Worm (Caenorhabditis elegans) whole organism, L1 larva: ENCODE data around the gene syd-9.
A peak's percentile ranks its signal among the peaks of the same experiment; 100 is the strongest.

Source experiments
- F16B12.6 ChIP-seq: fragments of 150-350 bp; optimal IDR thresholded peaks from 2 replicates; lab custom pipeline; 2014; ENCODE audit warnings: missing biosample characterization, missing genetic modification characterization
- aha-1 ChIP-seq: fragments of 150-350 bp; optimal IDR thresholded peaks from 2 replicates; lab custom pipeline; 2014; ENCODE audit warnings: missing biosample characterization, missing genetic modification characterization
- aly-2 ChIP-seq: fragments of 150-350 bp; optimal IDR thresholded peaks from 2 replicates; lab custom pipeline; 2014; ENCODE audit warnings: missing biosample characterization, missing genetic modification characterization
- ama-1 ChIP-seq: fragments of 150-350 bp; optimal IDR thresholded peaks from 2 replicates; lab custom pipeline; 2014
- blmp-1 ChIP-seq: fragments of 150-350 bp; optimal IDR thresholded peaks from 2 replicates; lab custom pipeline; 2014; ENCODE audit warnings: missing biosample characterization, missing genetic modification characterization
- ceh-8 ChIP-seq: fragments of 200-800 bp; sonication (Bioruptor generic); optimal IDR thresholded peaks from 2 replicates; lab custom pipeline; 2018; ENCODE audit warnings: mild to moderate bottlenecking, missing genetic modification characterization, moderate library complexity, missing compliant biosample characterization
- efl-1 ChIP-seq, 4 experiments: fragments of 150-350 bp; optimal IDR thresholded peaks in 3 of 4; peaks in 1 of 4; 1 replicate in 1 of 4; 2 replicates in 3 of 4; lab custom pipeline; 2014; ENCODE audit warnings: missing biosample characterization in 2 of 4, missing genetic modification characterization in 2 of 4, missing genetic modification reagents in 2 of 4
- egl-27 ChIP-seq, 2 experiments: fragments of 150-350 bp in 1 of 2; sonication (generic microtip); optimal IDR thresholded peaks; 3 replicates each; lab custom pipeline; 2017 to 2018; ENCODE audit warnings: missing biosample characterization in 2 of 2, missing genetic modification characterization in 2 of 2, missing genetic modification reagents in 2 of 2
- elt-2 ChIP-seq: sonication (generic microtip); optimal IDR thresholded peaks from 2 replicates; lab custom pipeline; 2016; ENCODE audit warnings: missing genetic modification characterization, mild to moderate bottlenecking, inconsistent platforms, missing compliant biosample characterization, missing genetic modification reagents
- elt-3 ChIP-seq, 6 experiments: fragments of 150-350 bp in 1 of 6; sonication (generic microtip); optimal IDR thresholded peaks; 2 replicates each; lab custom pipeline; 2017 to 2018; ENCODE audit warnings: missing biosample characterization in 6 of 6, missing genetic modification characterization in 6 of 6, inconsistent platforms in 1 of 6
- fkh-10 ChIP-seq: sonication (generic microtip); optimal IDR thresholded peaks from 2 replicates; lab custom pipeline; 2017; ENCODE audit warnings: missing biosample characterization, missing genetic modification reagents, missing genetic modification characterization
- fkh-8 ChIP-seq: sonication (generic microtip); optimal IDR thresholded peaks from 2 replicates; lab custom pipeline; 2016; ENCODE audit warnings: mild to moderate bottlenecking, missing genetic modification characterization, missing compliant biosample characterization
- hlh-17 ChIP-seq: fragments of 200-800 bp; sonication (Bioruptor generic); optimal IDR thresholded peaks from 2 replicates; lab custom pipeline; 2018; ENCODE audit warnings: missing genetic modification characterization, mild to moderate bottlenecking, missing compliant biosample characterization, moderate library complexity, borderline replicate concordance
- jun-1 ChIP-seq: fragments of 150-350 bp; optimal IDR thresholded peaks from 2 replicates; lab custom pipeline; 2014; ENCODE audit warnings: missing biosample characterization, missing genetic modification reagents, missing genetic modification characterization
- lin-14 ChIP-seq: fragments of 200-800 bp; sonication (Bioruptor generic); optimal IDR thresholded peaks from 2 replicates; lab custom pipeline; 2018; ENCODE audit warnings: mild to moderate bottlenecking, missing genetic modification characterization, moderate library complexity, missing compliant biosample characterization
- lin-35 ChIP-seq, 2 experiments: fragments of 150-350 bp; optimal IDR thresholded peaks; 2 replicates each; lab custom pipeline; 2014; ENCODE audit warnings: missing biosample characterization in 2 of 2, missing genetic modification characterization in 2 of 2, missing genetic modification reagents in 2 of 2
- lir-3 ChIP-seq: sonication (generic microtip); optimal IDR thresholded peaks from 2 replicates; lab custom pipeline; 2016; ENCODE audit warnings: mild to moderate bottlenecking, missing genetic modification characterization, moderate library complexity, missing compliant biosample characterization; ENCODE audit not compliant: poor library complexity
- lsy-2 ChIP-seq, 2 experiments: fragments of 150-350 bp; optimal IDR thresholded peaks; 2 replicates each; lab custom pipeline; 2014; ENCODE audit warnings: missing biosample characterization in 2 of 2, missing genetic modification characterization in 2 of 2
- mef-2 ChIP-seq: fragments of 150-350 bp; optimal IDR thresholded peaks from 2 replicates; lab custom pipeline; 2014; ENCODE audit warnings: missing biosample characterization, missing genetic modification characterization
- mep-1 ChIP-seq: fragments of 150-350 bp; optimal IDR thresholded peaks from 2 replicates; lab custom pipeline; 2014; ENCODE audit warnings: missing biosample characterization, missing genetic modification characterization
- nhr-11 ChIP-seq: fragments of 150-350 bp; optimal IDR thresholded peaks from 2 replicates; lab custom pipeline; 2014; ENCODE audit warnings: missing biosample characterization, missing genetic modification characterization
- nhr-28 ChIP-seq: fragments of 150-350 bp; optimal IDR thresholded peaks from 2 replicates; lab custom pipeline; 2014; ENCODE audit warnings: missing biosample characterization, missing genetic modification characterization
- nhr-77 ChIP-seq: fragments of 150-350 bp; optimal IDR thresholded peaks from 2 replicates; lab custom pipeline; 2014; ENCODE audit warnings: missing biosample characterization, missing genetic modification characterization
- nhr-85 ChIP-seq: sonication (generic microtip); peaks from one replicate; lab custom pipeline; 2016; ENCODE audit warnings: missing genetic modification characterization, inconsistent platforms, missing compliant biosample characterization
- nhr-90 ChIP-seq: sonication (generic microtip); optimal IDR thresholded peaks from 2 replicates; lab custom pipeline; 2016; ENCODE audit warnings: mild to moderate bottlenecking, missing genetic modification characterization, missing compliant biosample characterization; ENCODE audit not compliant: poor library complexity
- pax-3 ChIP-seq: fragments of 200-800 bp; sonication (Bioruptor generic); optimal IDR thresholded peaks from 2 replicates; lab custom pipeline; 2018; ENCODE audit warnings: mild to moderate bottlenecking, missing genetic modification characterization, moderate library complexity, missing compliant biosample characterization
- rnt-1 ChIP-seq: sonication (generic microtip); optimal IDR thresholded peaks from 2 replicates; lab custom pipeline; 2016; ENCODE audit warnings: mild to moderate bottlenecking, missing genetic modification characterization, moderate library complexity, missing compliant biosample characterization
- skn-1 ChIP-seq: fragments of 150-350 bp; optimal IDR thresholded peaks from 2 replicates; lab custom pipeline; 2014; ENCODE audit warnings: missing biosample characterization, missing genetic modification characterization
- snu-23 ChIP-seq: sonication (generic microtip); optimal IDR thresholded peaks from 2 replicates; lab custom pipeline; 2016; ENCODE audit warnings: missing genetic modification characterization, missing compliant biosample characterization
- tlp-1 ChIP-seq: fragments of 150-350 bp; optimal IDR thresholded peaks from 2 replicates; lab custom pipeline; 2014; ENCODE audit warnings: missing biosample characterization, missing genetic modification characterization
- unc-62 ChIP-seq: fragments of 150-350 bp; optimal IDR thresholded peaks from 2 replicates; lab custom pipeline; 2014; ENCODE audit warnings: missing biosample characterization, missing genetic modification reagents, missing genetic modification characterization
- unc-98 ChIP-seq: fragments of 200-800 bp; sonication (Bioruptor generic); IDR thresholded peaks from 2 replicates; pipeline ENCODE4 v1.3.6; 2022; ENCODE audit warnings: missing genetic modification characterization, missing compliant biosample characterization
- zip-4 ChIP-seq: fragments of 200-800 bp; sonication (Bioruptor generic); optimal IDR thresholded peaks from 2 replicates; lab custom pipeline; 2018; ENCODE audit warnings: mild to moderate bottlenecking, missing genetic modification characterization, moderate library complexity, missing compliant biosample characterization

Gene syd-9

DNA sequence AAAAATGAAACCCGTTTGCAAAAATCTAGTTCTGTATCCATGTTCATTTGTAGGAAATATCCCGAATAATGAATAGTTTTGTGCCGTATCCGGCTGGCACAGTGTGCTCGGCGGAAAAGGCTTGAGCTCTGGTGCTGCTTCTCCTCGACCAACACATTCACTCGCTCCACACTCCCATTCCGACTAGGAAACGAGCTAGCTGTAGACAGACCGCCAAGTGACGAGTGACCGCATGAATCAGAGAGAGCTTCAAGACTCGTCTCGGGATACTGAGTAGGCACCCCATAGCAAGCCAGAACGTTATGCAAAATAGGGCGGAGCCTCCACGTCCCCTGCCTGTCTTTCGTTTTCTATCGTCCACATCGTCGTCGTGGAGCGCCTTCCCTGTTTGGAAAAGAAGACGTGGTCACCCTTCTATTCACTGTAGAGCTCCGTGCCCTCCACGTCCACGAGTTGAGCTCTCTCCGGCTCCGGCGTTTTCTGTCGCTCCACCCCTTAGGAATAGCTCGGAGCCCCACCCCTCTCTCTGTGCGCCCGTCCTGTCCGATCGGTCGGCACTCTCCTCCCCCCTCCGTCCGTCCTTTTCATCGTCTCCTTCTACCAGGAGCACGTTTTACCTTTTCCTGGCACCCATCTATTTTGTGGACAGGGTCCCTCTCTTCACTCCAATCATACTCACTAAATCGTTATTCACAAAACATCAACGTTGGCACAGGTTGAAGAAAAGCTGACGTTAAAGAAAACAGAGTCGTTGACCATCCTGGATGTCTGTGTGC, at the start of gene syd-9:
Gene syd-9, plus strand, starts transcription at position 394 of the 776 bp plus-strand sequence.
- no peak for TF ChIP-seq lir-3 (tag; lab: Kevin White, UChicago)
- peak in 1 of 2 experiments; percentile 1 for TF ChIP-seq lin-35 (GFP tag; optimal IDR thresholded peaks at IDR 0.05; lab: Kevin White, UChicago)
- peak; percentile 27 for TF ChIP-seq fkh-8 (tag; lab: Kevin White, UChicago)
- peak; percentile 19 for TF ChIP-seq ceh-8 (GFP tag; lab: Kevin White, UChicago)
- peak; percentile 58 for TF ChIP-seq lin-14
- no peak for TF ChIP-seq rnt-1
- TF ChIP-seq, all 84 proteins: peak for 4

DNA sequence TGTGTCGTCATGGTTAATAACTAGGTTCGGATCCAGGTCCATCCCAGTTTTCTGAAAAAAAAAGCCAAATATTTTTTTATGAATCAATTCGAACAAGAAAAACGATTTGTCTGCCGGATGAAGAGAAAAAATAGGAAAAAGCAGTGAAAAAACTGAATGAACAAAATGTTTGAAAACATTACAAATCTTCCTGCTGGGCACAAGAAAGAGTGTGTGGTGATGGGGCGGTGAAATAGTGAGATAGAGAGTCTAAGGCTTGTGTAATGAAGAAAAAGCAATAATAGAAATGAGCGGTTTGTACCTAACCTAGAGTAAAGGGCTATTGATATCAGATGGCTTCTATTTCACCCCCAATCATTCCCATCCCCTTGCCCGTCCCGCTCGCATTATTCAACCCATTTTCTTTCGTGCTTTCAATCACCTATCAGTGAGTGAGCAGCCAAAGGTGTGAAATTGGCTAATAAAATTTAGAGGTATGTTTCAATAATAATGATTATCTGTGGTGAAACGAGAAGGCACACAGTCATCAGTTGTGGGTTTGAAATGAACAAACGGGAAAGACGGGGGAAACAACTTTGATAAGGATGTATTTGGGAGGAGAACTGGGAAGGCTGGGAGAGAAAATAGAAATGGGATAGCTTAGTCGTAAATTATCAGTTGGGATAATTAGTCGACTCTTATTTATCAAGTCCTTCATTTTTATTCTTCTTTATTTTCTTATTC, 47.2 kb upstream of the syd-9 start, which contains the start of gene bar-1:
Gene bar-1, minus strand, starts transcription at position 51 of the 723 bp plus-strand sequence.
- TF ChIP-seq pax-3 (tag; lab: Kevin White, UChicago) (no peak), nhr-77 (no peak), ama-1 (lab: Kevin White, UChicago) (no peak), F16B12.6 (tag; lab: Kevin White, UChicago) (no peak), aly-2 (tag; lab: Kevin White, UChicago) (no peak), fkh-10 (no peak), elt-3 (tag; optimal IDR thresholded peaks at IDR 0.05; lab: Kevin White, UChicago) (peak in 1 of 6 experiments; percentile 8), lin-14 (no peak), elt-2 (tag; lab: Kevin White, UChicago) (peak; percentile 46), lir-3 (tag; lab: Kevin White, UChicago) (no peak), blmp-1 (tag; lab: Kevin White, UChicago) (peak; percentile 8), efl-1 (optimal IDR thresholded peaks at IDR 0.05; lab: Kevin White, UChicago) (no peak), efl-1 (GFP tag; optimal IDR thresholded peaks at IDR 0.05 in 1 of 2; lab: Kevin White, UChicago) (no peak), unc-98 (no peak), ceh-8 (GFP tag; lab: Kevin White, UChicago) (no peak), tlp-1 (tag; lab: Kevin White, UChicago) (no peak), nhr-28 (tag; lab: Kevin White, UChicago) (no peak)

DNA sequence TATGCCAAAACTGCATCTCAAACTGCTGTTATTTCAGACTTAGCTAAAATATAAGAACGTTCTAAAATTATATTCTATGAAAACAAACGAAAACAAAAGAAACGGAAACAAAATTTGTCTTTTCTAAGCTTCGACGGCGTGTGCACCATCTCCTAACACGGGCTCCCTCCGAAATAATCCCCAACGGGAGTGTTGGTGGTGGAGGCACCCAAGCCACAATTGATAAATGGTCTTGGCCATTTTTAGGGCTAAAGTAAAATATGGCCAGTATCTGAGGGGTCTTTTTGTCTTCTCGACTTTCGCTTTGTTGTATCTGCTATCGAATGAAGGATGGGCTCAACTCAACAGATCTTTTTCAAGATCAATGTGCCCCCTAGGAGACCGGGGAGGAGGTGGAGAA, 42.5 kb upstream of the syd-9 start:
- no peak for TF ChIP-seq F16B12.6 (tag; lab: Kevin White, UChicago)
- TF ChIP-seq mef-2 (tag; lab: Kevin White, UChicago): no peak
- no peak for TF ChIP-seq hlh-17 (GFP tag; lab: Kevin White, UChicago)
- TF ChIP-seq lin-14: peak; percentile 25

DNA sequence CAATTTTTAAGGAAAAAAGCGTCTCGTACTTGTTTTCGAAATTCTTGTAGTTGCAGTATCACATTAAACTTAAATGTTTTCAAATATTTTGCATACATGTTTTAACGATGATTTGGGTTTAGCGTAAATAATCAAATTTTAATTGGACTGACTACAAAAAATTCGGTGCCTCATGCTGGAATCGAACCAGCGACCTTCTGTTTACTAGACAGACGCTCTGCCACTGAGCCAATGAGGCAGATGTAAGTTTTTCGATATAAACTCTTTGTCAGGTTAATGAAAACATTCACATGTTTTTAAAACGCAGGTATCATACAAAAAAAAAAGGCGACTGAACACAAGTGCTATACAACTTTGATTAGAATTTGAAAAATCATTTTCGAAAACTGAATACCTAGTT, 41.1 kb upstream of the syd-9 start:
- TF ChIP-seq aha-1 (no peak), mep-1 (tag; lab: Kevin White, UChicago) (no peak), jun-1 (tag; lab: Kevin White, UChicago) (no peak), skn-1 (tag; lab: Kevin White, UChicago) (no peak), nhr-11 (no peak), zip-4 (GFP tag; lab: Kevin White, UChicago) (no peak), egl-27 (tag; optimal IDR thresholded peaks at IDR 0.05; lab: Kevin White, UChicago) (no peak), lin-35 (GFP tag; optimal IDR thresholded peaks at IDR 0.05; lab: Kevin White, UChicago) (peak in 1 of 2 experiments; percentile 21), nhr-90 (tag; lab: Kevin White, UChicago) (peak; percentile 32), nhr-28 (tag; lab: Kevin White, UChicago) (no peak), snu-23 (GFP tag; lab: Kevin White, UChicago) (peak; percentile 16), lsy-2 (tag; optimal IDR thresholded peaks at IDR 0.05; lab: Kevin White, UChicago) (no peak), unc-62 (no peak), nhr-85 (tag; lab: Kevin White, UChicago) (peak; percentile 23)
